Fruit fly (Drosophila melanogaster) whole organism, wandering third instar larva: ENCODE results near the gene slmo.

ENCODE experiments used
- Abd-B ChIP-seq: fragments of >200 bp; optimal IDR thresholded peaks from 2 replicates; lab custom pipeline; 2017; ENCODE audit warnings: missing biosample characterization, missing genetic modification characterization
- CG32264 ChIP-seq: fragments of 200-800 bp; sonication (Bioruptor generic); optimal IDR thresholded peaks from 2 replicates; lab custom pipeline; 2016; ENCODE audit warnings: missing biosample characterization, missing genetic modification characterization
- CG9705 ChIP-seq: fragments of 200-800 bp; sonication (Bioruptor generic); optimal IDR thresholded peaks from 2 replicates; lab custom pipeline; 2018; ENCODE audit warnings: missing biosample characterization, mild to moderate bottlenecking, missing genetic modification characterization
- CrebA ChIP-seq: fragments of 200-800 bp; sonication (Bioruptor generic); optimal IDR thresholded peaks from 2 replicates; lab custom pipeline; 2016; ENCODE audit warnings: missing biosample characterization, mild to moderate bottlenecking, missing genetic modification characterization, borderline replicate concordance
- Dfd ChIP-seq: fragments of >200 bp; optimal IDR thresholded peaks from 2 replicates; lab custom pipeline; 2017; ENCODE audit warnings: missing biosample characterization, missing genetic modification characterization
- Dif ChIP-seq: fragments of 200-275, 200-300 bp; sonication (Bioruptor generic); optimal IDR thresholded peaks from 2 replicates; lab custom pipeline; 2018; ENCODE audit warnings: missing biosample characterization, missing genetic modification characterization; ENCODE audit not compliant: partially characterized antibody
- GATAd ChIP-seq: sonication (Bioruptor generic); optimal IDR thresholded peaks from 2 replicates; lab custom pipeline; 2016; ENCODE audit warnings: missing biosample characterization, missing genetic modification characterization
- HLH106 ChIP-seq: fragments of 200-800 bp; optimal IDR thresholded peaks from 3 replicates; lab custom pipeline; 2019; ENCODE audit warnings: missing biosample characterization, mild to moderate bottlenecking, missing genetic modification characterization, moderate library complexity
- Hnf4 ChIP-seq: fragments of 200-800 bp; sonication (Bioruptor generic); optimal IDR thresholded peaks from 2 replicates; lab custom pipeline; 2016; ENCODE audit warnings: missing biosample characterization, mild to moderate bottlenecking, missing genetic modification characterization
- Hr78 ChIP-seq: fragments of >200 bp; optimal IDR thresholded peaks from 2 replicates; lab custom pipeline; 2017; ENCODE audit warnings: missing biosample characterization, missing genetic modification characterization
- Hr83 ChIP-seq: fragments of 200-300 bp; sonication (Bioruptor generic); optimal IDR thresholded peaks from 2 replicates; lab custom pipeline; 2016; ENCODE audit warnings: missing biosample characterization, mild to moderate bottlenecking, missing genetic modification characterization, moderate library complexity; ENCODE audit not compliant: poor library complexity, severe bottlenecking
- Jra ChIP-seq: sonication (Bioruptor generic); optimal IDR thresholded peaks from 2 replicates; lab custom pipeline; 2016; ENCODE audit warnings: missing biosample characterization, missing genetic modification characterization
- Mio ChIP-seq: sonication (Bioruptor generic); optimal IDR thresholded peaks from 2 replicates; lab custom pipeline; 2016; ENCODE audit warnings: missing biosample characterization, missing genetic modification characterization
- Myc ChIP-seq: fragments of >200 bp; optimal IDR thresholded peaks from 2 replicates; lab custom pipeline; 2017
- N ChIP-seq: fragments of >200 bp; optimal IDR thresholded peaks from 2 replicates; lab custom pipeline; 2018; ENCODE audit warnings: missing biosample characterization, missing external identifiers, missing genetic modification characterization
- OdsH ChIP-seq: fragments of 200-800 bp; sonication (Bioruptor generic); optimal IDR thresholded peaks from 2 replicates; lab custom pipeline; 2016; ENCODE audit warnings: missing biosample characterization, mild to moderate bottlenecking, missing genetic modification characterization
- Rel ChIP-seq, 2 experiments: fragments of 200-800 bp; sonication (Bioruptor generic) in 1 of 2; optimal IDR thresholded peaks; 2 replicates in 1 of 2; 3 replicates in 1 of 2; lab custom pipeline; 2016 to 2019; ENCODE audit warnings: mild to moderate bottlenecking in 2 of 2, missing biosample characterization in 2 of 2, missing genetic modification characterization in 2 of 2, moderate library complexity in 1 of 2
- Sp1 ChIP-seq: fragments of 200-800 bp; sonication (Bioruptor generic); optimal IDR thresholded peaks from 3 replicates; lab custom pipeline; 2019; ENCODE audit warnings: missing biosample characterization, mild to moderate bottlenecking, missing genetic modification characterization, moderate library complexity
- Vsx2 ChIP-seq: fragments of 200-300, 225-300 bp; sonication (Bioruptor generic); optimal IDR thresholded peaks from 2 replicates; lab custom pipeline; 2018; ENCODE audit warnings: missing biosample characterization, missing genetic modification characterization; ENCODE audit not compliant: partially characterized antibody
- br ChIP-seq: fragments of 200-800 bp; sonication (Bioruptor generic); optimal IDR thresholded peaks from 2 replicates; lab custom pipeline; 2016; ENCODE audit warnings: missing biosample characterization, missing genetic modification characterization
- brk ChIP-seq: fragments of 200-800 bp; sonication (Bioruptor generic); optimal IDR thresholded peaks from 2 replicates; lab custom pipeline; 2016; ENCODE audit warnings: missing biosample characterization, mild to moderate bottlenecking, missing genetic modification characterization
- dl ChIP-seq, 2 experiments: fragments of 175-275, 200-275 bp in 1 of 2; fragments of 200-275 bp in 1 of 2; sonication (Bioruptor generic); optimal IDR thresholded peaks; lab custom pipeline; 2018; ENCODE audit warnings: mild to moderate bottlenecking in 2 of 2, missing biosample characterization in 2 of 2, missing genetic modification characterization in 2 of 2, moderate library complexity in 2 of 2; ENCODE audit not compliant: partially characterized antibody in 2 of 2, insufficient read depth in 1 of 2
- dmrt93B ChIP-seq: fragments of 200-800 bp; sonication (Bioruptor generic); optimal IDR thresholded peaks from 2 replicates; lab custom pipeline; 2018; ENCODE audit warnings: missing biosample characterization, mild to moderate bottlenecking, missing genetic modification characterization
- dsf ChIP-seq: sonication (Bioruptor generic); optimal IDR thresholded peaks from 2 replicates; lab custom pipeline; 2016; ENCODE audit warnings: missing biosample characterization, missing genetic modification characterization, borderline replicate concordance
- ey ChIP-seq: fragments of 200-800 bp; sonication (Bioruptor generic); optimal IDR thresholded peaks from 2 replicates; lab custom pipeline; 2016; ENCODE audit warnings: missing biosample characterization, missing genetic modification characterization
- foxo ChIP-seq, 2 experiments: fragments of 200-800 bp; sonication (Bioruptor generic); optimal IDR thresholded peaks; 2 replicates in 1 of 2; 3 replicates in 1 of 2; lab custom pipeline; 2016 to 2017; ENCODE audit warnings: missing biosample characterization in 2 of 2, missing genetic modification characterization in 2 of 2
- fru ChIP-seq: fragments of 200-800 bp; sonication (Bioruptor generic); optimal IDR thresholded peaks from 3 replicates; lab custom pipeline; 2016; ENCODE audit warnings: missing biosample characterization, mild to moderate bottlenecking, missing genetic modification characterization
- h ChIP-seq: fragments of 200-800 bp; sonication (Bioruptor generic); optimal IDR thresholded peaks from 3 replicates; lab custom pipeline; 2016; ENCODE audit warnings: missing biosample characterization, mild to moderate bottlenecking, missing genetic modification characterization
- jim ChIP-seq: fragments of 175-275, 200-325 bp; sonication (Bioruptor generic); optimal IDR thresholded peaks from 2 replicates; lab custom pipeline; 2016; ENCODE audit warnings: missing biosample characterization, mild to moderate bottlenecking, missing genetic modification characterization
- lola ChIP-seq: fragments of >200 bp; optimal IDR thresholded peaks from 2 replicates; lab custom pipeline; 2017; ENCODE audit warnings: missing biosample characterization, missing genetic modification characterization
- pan ChIP-seq: fragments of >200 bp; optimal IDR thresholded peaks from 2 replicates; lab custom pipeline; 2017
- rgr ChIP-seq: fragments of 200-800 bp; sonication (Bioruptor generic); optimal IDR thresholded peaks from 3 replicates; lab custom pipeline; 2016; ENCODE audit warnings: missing biosample characterization, mild to moderate bottlenecking, missing genetic modification characterization
- sage ChIP-seq: fragments of 200-800 bp; sonication (Bioruptor generic); optimal IDR thresholded peaks from 2 replicates; lab custom pipeline; 2016; ENCODE audit warnings: missing biosample characterization, mild to moderate bottlenecking, missing genetic modification characterization
- sv ChIP-seq: fragments of 200-800 bp; sonication (Bioruptor generic); optimal IDR thresholded peaks from 3 replicates; lab custom pipeline; 2016; ENCODE audit warnings: missing biosample characterization, missing genetic modification characterization
- tai ChIP-seq: sonication (Bioruptor generic); optimal IDR thresholded peaks from 2 replicates; lab custom pipeline; 2016; ENCODE audit warnings: missing biosample characterization, missing genetic modification characterization
- usp ChIP-seq: fragments of >200 bp; optimal IDR thresholded peaks from 2 replicates; lab custom pipeline; 2017; ENCODE audit warnings: missing biosample characterization, missing genetic modification characterization
- woc ChIP-seq: sonication (Bioruptor generic); optimal IDR thresholded peaks from 2 replicates; lab custom pipeline; 2016; ENCODE audit warnings: missing biosample characterization, mild to moderate bottlenecking, missing genetic modification characterization

Gene slmo

dm6 chr2L:6047528-6048160, 862 bp downstream of the slmo start, which contains the start of gene IPIP:
Gene IPIP (plus strand): TSS chr2L:6048002.
- TF ChIP-seq ey (GFP tag; lab: Kevin White, UChicago) (peak; percentile 9), N (GFP tag; lab: Kevin White, UChicago) (no peak), Mio (GFP tag; lab: Kevin White, UChicago) (no peak), lola (no peak), sv (GFP tag; lab: Kevin White, UChicago) (no peak), Dif (GFP tag; lab: Kevin White, UChicago) (peak; percentile 2), Myc (no peak), CG9705 (GFP tag; lab: Kevin White, UChicago) (peak; percentile 17), HLH106 (peak; percentile 33), Hr83 (GFP tag; lab: Kevin White, UChicago) (peak; percentile 94), rgr (GFP tag; lab: Kevin White, UChicago) (peak; percentile 60), CG32264 (GFP tag; lab: Kevin White, UChicago) (no peak), CrebA (GFP tag; lab: Kevin White, UChicago) (no peak), br (GFP tag; lab: Kevin White, UChicago) (peak; percentile 39), Hr78 (GFP tag; lab: Kevin White, UChicago) (no peak), h (GFP tag; lab: Kevin White, UChicago) (peak; percentile 69), dmrt93B (GFP tag; lab: Kevin White, UChicago) (no peak), dsf (GFP tag; lab: Kevin White, UChicago) (no peak), fru (GFP tag; lab: Kevin White, UChicago) (peak; percentile 65), foxo (GFP tag; optimal IDR thresholded peaks at IDR 0.05; lab: Kevin White, UChicago) (peak in 1 of 2 experiments; percentile 36), pan (no peak), Rel (GFP tag; optimal IDR thresholded peaks at IDR 0.05; lab: Kevin White, UChicago) (no peak), Rel (tag; optimal IDR thresholded peaks at IDR 0.05; lab: Kevin White, UChicago) (peak; percentile 47), OdsH (GFP tag; lab: Kevin White, UChicago) (peak; percentile 5), Sp1 (GFP tag; lab: Kevin White, UChicago) (peak; percentile 30), Hnf4 (GFP tag; lab: Kevin White, UChicago) (no peak)
- TF ChIP-seq, all 38 proteins: peak for 13

dm6 chr2L:6046865-6047264, 1.6 kb downstream of the slmo start:
- no peak for TF ChIP-seq CrebA (GFP tag; lab: Kevin White, UChicago)
- TF ChIP-seq Hr83 (GFP tag; lab: Kevin White, UChicago), result no peak

DNA sequence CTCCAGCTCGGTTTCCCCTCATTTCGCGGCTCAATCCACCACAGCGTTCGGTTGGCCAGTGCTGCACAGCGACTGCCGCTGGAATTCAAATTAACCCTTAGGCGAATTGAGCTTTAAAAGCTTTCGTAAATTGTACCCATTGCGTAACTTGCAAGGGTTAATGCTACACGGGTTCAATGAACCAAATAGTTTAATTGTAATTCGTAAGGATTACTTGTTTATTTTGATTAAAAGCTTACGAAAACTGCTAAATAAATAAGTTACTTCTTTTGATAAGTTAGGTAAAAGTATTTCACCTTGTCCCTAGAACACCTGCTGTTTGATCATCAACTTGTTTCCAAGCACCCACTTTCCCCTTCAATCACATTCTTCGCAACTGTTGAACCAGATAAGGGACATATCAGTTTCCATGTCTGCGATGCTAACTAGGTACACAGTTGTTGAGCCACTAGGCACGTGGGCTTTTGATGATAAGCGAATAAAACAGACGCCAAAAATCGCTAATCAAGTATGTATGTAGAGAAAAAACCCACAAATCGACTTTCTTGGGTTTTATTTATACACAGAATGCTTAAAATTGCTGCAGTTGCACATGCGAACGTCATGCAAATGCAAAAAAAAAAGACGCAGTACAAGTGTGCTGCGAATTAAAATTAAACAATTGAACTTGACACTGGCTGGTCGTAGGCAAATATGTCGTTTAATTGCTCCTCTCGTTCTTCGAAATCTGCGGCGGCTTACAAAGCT, 2.4 kb downstream of the slmo start, which contains the start of gene Pfas:
Gene Pfas (minus strand): TSS at position 79 of the 747 bp plus-strand sequence.
- no peak for TF ChIP-seq Hnf4 (GFP tag; lab: Kevin White, UChicago)
- TF ChIP-seq Dfd (GFP tag; lab: Kevin White, UChicago), result no peak
- no peak for TF ChIP-seq N (GFP tag; lab: Kevin White, UChicago)
- TF ChIP-seq Rel (GFP tag; optimal IDR thresholded peaks at IDR 0.05; lab: Kevin White, UChicago), result no peak
- peak; percentile 88 for TF ChIP-seq Rel (tag; optimal IDR thresholded peaks at IDR 0.05; lab: Kevin White, UChicago)
- TF ChIP-seq dl (GFP tag; optimal IDR thresholded peaks at IDR 0.05; lab: Kevin White, UChicago; ENCODE audit: insufficient read depth in 1 of 2, partially characterized antibody in 2 of 2), result no peak
- TF ChIP-seq lola, result no peak
- TF ChIP-seq OdsH (GFP tag; lab: Kevin White, UChicago), result peak; percentile 65
- no peak for TF ChIP-seq Mio (GFP tag; lab: Kevin White, UChicago)
- TF ChIP-seq GATAd (GFP tag; lab: Kevin White, UChicago), result no peak
- peak; percentile 82 for TF ChIP-seq br (GFP tag; lab: Kevin White, UChicago)
- no peak for TF ChIP-seq Hr78 (GFP tag; lab: Kevin White, UChicago)
- no peak for TF ChIP-seq Vsx2 (GFP tag; lab: Kevin White, UChicago)
- peak; percentile 68 for TF ChIP-seq rgr (GFP tag; lab: Kevin White, UChicago)
- TF ChIP-seq Abd-B (GFP tag; lab: Kevin White, UChicago), result no peak
- no peak for TF ChIP-seq tai (GFP tag; lab: Kevin White, UChicago)
- TF ChIP-seq ey (GFP tag; lab: Kevin White, UChicago), result peak; percentile 66
- no peak for TF ChIP-seq sage
- TF ChIP-seq jim, result no peak
- peak; percentile 80 for TF ChIP-seq fru (GFP tag; lab: Kevin White, UChicago)
- TF ChIP-seq Sp1 (GFP tag; lab: Kevin White, UChicago), result peak; percentile 70
- peak; percentile 54 for TF ChIP-seq CG9705 (GFP tag; lab: Kevin White, UChicago)
- TF ChIP-seq sv (GFP tag; lab: Kevin White, UChicago), result peak; percentile 19
- peak in 1 of 2 experiments; percentile 74 for TF ChIP-seq foxo (GFP tag; optimal IDR thresholded peaks at IDR 0.05; lab: Kevin White, UChicago)
- TF ChIP-seq Jra (GFP tag; lab: Kevin White, UChicago), result no peak
- TF ChIP-seq HLH106, result peak; percentile 66
- peak; percentile 76 for TF ChIP-seq h (GFP tag; lab: Kevin White, UChicago)
- TF ChIP-seq dmrt93B (GFP tag; lab: Kevin White, UChicago), result no peak
- TF ChIP-seq pan, result no peak
- no peak for TF ChIP-seq dsf (GFP tag; lab: Kevin White, UChicago)
- TF ChIP-seq usp (GFP tag; lab: Kevin White, UChicago), result no peak
- TF ChIP-seq Myc, result peak; percentile 83
- TF ChIP-seq Dif (GFP tag; lab: Kevin White, UChicago), result no peak
- peak; percentile 54 for TF ChIP-seq woc
- TF ChIP-seq CrebA (GFP tag; lab: Kevin White, UChicago), result no peak
- no peak for TF ChIP-seq brk
- no peak for TF ChIP-seq Hr83 (GFP tag; lab: Kevin White, UChicago)
